Fruit fly (Drosophila melanogaster) Kc167 (cell line): ENCODE results near the gene Acox3.

Experiments
- Myc ChIP-seq: fragments of >200 bp; optimal IDR thresholded peaks from 2 replicates; lab custom pipeline; 2017; ENCODE audit warnings: missing external identifiers
- Sin3A ChIP-seq: fragments of >200 bp; optimal IDR thresholded peaks from 2 replicates; lab custom pipeline; 2018; ENCODE audit warnings: missing external identifiers
- h ChIP-seq: fragments of >200 bp; optimal IDR thresholded peaks from 3 replicates; lab custom pipeline; 2018; ENCODE audit warnings: missing external identifiers
- insv ChIP-seq: fragments of >200 bp; optimal IDR thresholded peaks from 3 replicates; lab custom pipeline; 2018; ENCODE audit warnings: missing external identifiers
- psq ChIP-seq: fragments of >200 bp; optimal IDR thresholded peaks from 2 replicates; lab custom pipeline; 2017; ENCODE audit warnings: missing external identifiers
- ttk ChIP-seq: sonication (Bioruptor generic); optimal IDR thresholded peaks from 2 replicates; lab custom pipeline; 2017; ENCODE audit warnings: missing external identifiers

The Acox3 gene

dm6 chr2L:6473076-6474037 lies 25.2 kb upstream of the Acox3 start, which contains the start of gene mmy:
TSS of gene mmy (minus strand) at chr2L:6473904.
- TF ChIP-seq psq (lab: Kevin White, UChicago) (no peak), h (no peak), insv (lab: Kevin White, UChicago) (no peak), ttk (lab: Kevin White, UChicago) (no peak), Myc (no peak), Sin3A (no peak)

dm6 chr2L:6471978-6472776 lies 24.0 kb upstream of the Acox3 start:
- TF ChIP-seq Myc (no peak), insv (lab: Kevin White, UChicago) (no peak), Sin3A (no peak)

DNA sequence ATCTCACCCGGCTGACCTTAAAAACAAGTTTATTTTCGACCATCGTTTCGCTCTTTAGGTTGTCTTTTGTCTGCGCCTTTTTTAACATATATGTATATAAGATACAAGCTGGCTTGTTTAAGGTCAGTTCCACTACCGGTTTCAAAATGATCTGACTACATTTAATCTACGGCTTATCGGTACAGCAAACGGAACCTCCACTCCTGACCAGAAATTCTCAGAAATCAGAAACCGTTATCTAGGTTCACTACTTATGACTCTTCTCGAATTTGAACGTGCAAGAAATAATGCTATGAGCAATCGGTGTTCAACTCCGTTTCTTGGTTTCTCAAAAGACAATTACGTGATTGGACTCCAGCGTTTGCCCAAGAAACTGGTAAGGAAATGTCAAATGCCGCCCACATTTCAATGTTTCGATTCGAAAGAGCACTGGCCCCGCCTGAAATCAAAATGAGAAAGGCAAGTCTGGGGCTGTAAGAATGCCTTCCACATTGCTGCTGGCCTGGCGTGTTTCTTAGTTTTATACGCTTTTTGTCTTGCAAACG lies 22.0 kb upstream of the Acox3 start:
- TF ChIP-seq ttk (lab: Kevin White, UChicago) (no peak), h (no peak), psq (lab: Kevin White, UChicago) (no peak), insv (lab: Kevin White, UChicago) (no peak), Myc (no peak), Sin3A (no peak)

DNA sequence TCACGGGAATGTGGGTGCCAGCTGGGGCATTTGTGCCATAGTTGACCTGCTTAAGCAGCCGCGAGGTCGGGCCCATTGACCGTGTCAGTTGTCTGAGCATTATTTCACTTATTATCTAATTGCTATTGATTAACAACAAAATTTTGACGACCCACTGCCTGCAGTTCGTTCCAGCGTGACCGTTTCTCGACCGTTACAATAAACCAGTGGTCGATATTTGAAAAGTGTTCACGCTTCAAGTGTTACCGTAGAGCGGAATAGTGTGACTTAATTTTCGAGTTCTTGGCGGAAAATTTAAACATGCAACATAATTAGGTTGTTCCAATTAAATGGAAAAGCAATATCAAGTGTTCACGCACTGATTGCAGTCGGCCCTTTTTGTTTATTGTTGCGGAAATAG lies 19.3 kb upstream of the Acox3 start, which contains the start of gene HemK1:
Gene HemK1, minus strand, starts transcription at position 190 of the 400 bp plus-strand sequence.
- TF ChIP-seq insv (lab: Kevin White, UChicago) = no peak
- no peak for TF ChIP-seq psq (lab: Kevin White, UChicago)
- TF ChIP-seq ttk (lab: Kevin White, UChicago) = no peak
- no peak for TF ChIP-seq Sin3A
- no peak for TF ChIP-seq h
- no peak for TF ChIP-seq Myc

DNA sequence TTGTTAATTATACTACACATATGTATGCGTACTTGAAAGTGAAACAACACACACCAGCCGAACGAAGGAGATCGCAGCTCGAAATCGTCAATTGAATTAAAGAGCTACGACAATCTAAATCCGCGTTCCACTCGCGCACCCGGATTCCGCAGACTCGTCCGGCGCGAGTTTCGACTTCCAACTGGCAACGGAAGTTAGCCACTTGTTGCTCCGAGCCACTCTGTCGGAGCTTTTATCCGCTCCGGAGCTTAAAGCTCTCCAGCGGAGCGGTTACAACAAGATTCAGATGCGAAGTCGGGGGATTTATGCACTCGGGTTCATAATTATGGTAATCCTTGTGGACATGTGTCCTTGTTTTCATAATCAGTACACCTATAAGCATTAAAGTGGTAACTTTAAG lies 17.3 kb upstream of the Acox3 start, which contains the start of gene Rchy1:
Gene Rchy1, minus strand, starts transcription at position 173 of the 400 bp plus-strand sequence.
- TF ChIP-seq insv (lab: Kevin White, UChicago) = no peak
- TF ChIP-seq psq (lab: Kevin White, UChicago) = no peak
- no peak for TF ChIP-seq Sin3A
- TF ChIP-seq Myc = no peak
- TF ChIP-seq h = no peak
- TF ChIP-seq ttk (lab: Kevin White, UChicago) = no peak

DNA sequence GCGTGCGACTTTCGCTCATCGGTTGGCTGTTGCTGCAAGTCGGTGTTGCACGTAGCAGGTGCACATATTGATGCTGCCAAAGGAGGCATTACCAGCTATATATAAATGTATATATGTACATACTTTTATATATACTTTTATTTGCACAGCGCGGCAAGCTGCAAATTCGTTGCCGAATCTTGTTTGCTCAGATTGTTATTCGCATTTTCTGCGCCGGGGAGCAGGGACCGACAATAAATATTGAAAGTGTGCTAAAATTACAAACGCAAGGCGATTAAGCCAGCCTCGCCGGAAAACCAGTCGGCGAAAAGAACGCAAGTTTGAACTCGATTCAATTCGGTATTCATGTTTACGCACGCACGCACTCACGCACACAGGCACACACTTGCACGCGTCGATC lies 16.6 kb upstream of the Acox3 start:
- TF ChIP-seq Sin3A (no peak), ttk (lab: Kevin White, UChicago) (no peak), h (no peak), Myc (no peak), psq (lab: Kevin White, UChicago) (no peak), insv (lab: Kevin White, UChicago) (no peak)

- TF ChIP-seq psq (lab: Kevin White, UChicago) = no peak
- no peak for TF ChIP-seq Sin3A
- no peak for TF ChIP-seq insv (lab: Kevin White, UChicago)
- TF ChIP-seq ttk (lab: Kevin White, UChicago) = no peak
- no peak for TF ChIP-seq h
- TF ChIP-seq Myc = no peak
Measured at dm6 chr2L:6464270-6464669, 16.1 kb upstream of the Acox3 start.

- TF ChIP-seq Myc (no peak), ttk (lab: Kevin White, UChicago) (no peak), insv (lab: Kevin White, UChicago) (no peak), Sin3A (no peak), psq (lab: Kevin White, UChicago) (no peak), h (no peak)
Measured at dm6 chr2L:6463392-6463791, 15.2 kb upstream of the Acox3 start.

- no peak for TF ChIP-seq psq (lab: Kevin White, UChicago)
- no peak for TF ChIP-seq Sin3A
- TF ChIP-seq insv (lab: Kevin White, UChicago) = no peak
- TF ChIP-seq h = no peak
- no peak for TF ChIP-seq ttk (lab: Kevin White, UChicago)
- no peak for TF ChIP-seq Myc
Measured at dm6 chr2L:6462259-6462658, 14.1 kb upstream of the Acox3 start.

DNA sequence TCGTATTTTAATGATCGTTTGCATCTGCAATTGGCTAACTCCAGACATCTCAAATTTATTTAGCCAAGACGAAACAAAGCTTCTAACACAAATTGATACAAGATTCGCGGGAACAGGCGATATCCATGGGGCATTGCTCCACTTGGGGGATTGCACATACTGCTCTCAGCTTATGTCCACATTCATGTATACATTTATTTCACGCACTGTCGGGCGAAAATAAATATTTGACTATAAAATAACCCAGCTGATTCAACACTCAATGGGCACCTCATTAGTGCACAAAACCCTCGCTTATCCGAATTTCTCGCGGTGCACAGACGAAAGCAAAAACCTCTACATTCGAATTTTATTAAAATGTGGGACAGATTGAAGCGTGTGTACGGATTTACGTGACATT lies 13.3 kb upstream of the Acox3 start:
- TF ChIP-seq Sin3A = no peak
- no peak for TF ChIP-seq h
- no peak for TF ChIP-seq psq (lab: Kevin White, UChicago)
- TF ChIP-seq ttk (lab: Kevin White, UChicago) = no peak
- TF ChIP-seq insv (lab: Kevin White, UChicago) = no peak
- TF ChIP-seq Myc = no peak

dm6 chr2L:6457583-6457982 lies 9.4 kb upstream of the Acox3 start:
- TF ChIP-seq Sin3A = no peak
- TF ChIP-seq insv (lab: Kevin White, UChicago) = no peak
- no peak for TF ChIP-seq psq (lab: Kevin White, UChicago)
- no peak for TF ChIP-seq Myc
- TF ChIP-seq ttk (lab: Kevin White, UChicago) = no peak
- no peak for TF ChIP-seq h

- no peak for TF ChIP-seq h
- TF ChIP-seq psq (lab: Kevin White, UChicago) = no peak
- no peak for TF ChIP-seq Sin3A
- TF ChIP-seq Myc = no peak
- TF ChIP-seq ttk (lab: Kevin White, UChicago) = no peak
- TF ChIP-seq insv (lab: Kevin White, UChicago) = no peak
Measured at dm6 chr2L:6455955-6456599, 7.9 kb upstream of the Acox3 start, which contains the start of gene frj. TSS of gene frj (plus strand) at chr2L:6456052.
